Worm (Caenorhabditis elegans): ENCODE data around the gene sri-26.

- no peak for TF ChIP-seq pqm-1 (tag; optimal IDR thresholded peaks at IDR 0.05)
- no peak for TF ChIP-seq ceh-31 (tag; optimal IDR thresholded peaks at IDR 0.05)
- TF ChIP-seq K09A11.1 (tag; optimal IDR thresholded peaks at IDR 0.05; ENCODE audit: insufficient read depth): no peak
- TF ChIP-seq pax-1 (tag; optimal IDR thresholded peaks at IDR 0.05): no peak
Measured at ce11 chrV:15264131-15264530, 48.9 kb downstream of the sri-26 start, which contains the start of gene M01B2.12.
